Fruit fly (Drosophila melanogaster) whole organism, embryonic: ENCODE measurements around the gene Wdfy2.

ENCODE experiments used
- Antp ChIP-seq: fragments of 200-800 bp; sonication (Bioruptor generic); optimal IDR thresholded peaks from 3 replicates; lab custom pipeline; 2016; ENCODE audit warnings: missing biosample characterization, missing genetic modification characterization
- BEAF-32 ChIP-seq: fragments of 200-800 bp; sonication (Bioruptor generic); optimal IDR thresholded peaks from 3 replicates; lab custom pipeline; 2017; ENCODE audit warnings: missing biosample characterization, missing genetic modification characterization, mild to moderate bottlenecking, moderate library complexity, missing genetic modification reagents
- CG10267 ChIP-seq: fragments of 200-800 bp; sonication (Bioruptor generic); optimal IDR thresholded peaks from 2 replicates; lab custom pipeline; 2018; ENCODE audit warnings: missing biosample characterization, mild to moderate bottlenecking, missing genetic modification characterization, moderate library complexity
- CG10274 ChIP-seq: fragments of 200-800 bp; sonication (Bioruptor generic); optimal IDR thresholded peaks from 3 replicates; lab custom pipeline; 2017; ENCODE audit warnings: missing biosample characterization, mild to moderate bottlenecking, missing genetic modification characterization
- CG10321 ChIP-seq: fragments of 200-800 bp; sonication (Bioruptor generic); IDR thresholded peaks from 2 replicates; pipeline ENCODE4 v1.3.6; 2022; ENCODE audit warnings: missing biosample characterization, missing genetic modification characterization
- CG11560 ChIP-seq: fragments of 200-800 bp; sonication (Bioruptor generic); IDR thresholded peaks from 3 replicates; pipeline ENCODE4 v1.3.6; 2022; ENCODE audit warnings: missing biosample characterization, missing genetic modification characterization
- CG12391 ChIP-seq: fragments of 200-800 bp; sonication (Bioruptor generic); optimal IDR thresholded peaks from 3 replicates; lab custom pipeline; 2018; ENCODE audit warnings: missing biosample characterization, mild to moderate bottlenecking, missing genetic modification characterization, moderate library complexity
- CG14710 ChIP-seq: fragments of 200-800 bp; sonication (Bioruptor generic); optimal IDR thresholded peaks from 3 replicates; lab custom pipeline; 2019; ENCODE audit warnings: missing biosample characterization, mild to moderate bottlenecking, missing genetic modification characterization, moderate library complexity
- CG16813 ChIP-seq: fragments of 200-800 bp; sonication (Bioruptor generic); IDR thresholded peaks from 3 replicates; pipeline ENCODE4 v1.3.6; 2022; ENCODE audit warnings: missing biosample characterization, missing genetic modification characterization; ENCODE audit not compliant: partially characterized antibody
- CG17361 ChIP-seq: fragments of 200-800 bp; sonication (Bioruptor generic); IDR thresholded peaks from 3 replicates; pipeline ENCODE4 v1.3.6; 2022; ENCODE audit warnings: missing biosample characterization, missing genetic modification characterization
- CG2712 ChIP-seq: fragments of 200-800 bp; optimal IDR thresholded peaks from 3 replicates; lab custom pipeline; 2019; ENCODE audit warnings: missing biosample characterization, mild to moderate bottlenecking, missing genetic modification characterization, moderate library complexity
- CG31224 ChIP-seq: fragments of 200-800 bp; sonication (Bioruptor generic); IDR thresholded peaks from 2 replicates; pipeline ENCODE4 v1.3.6; 2022; ENCODE audit warnings: missing biosample characterization, missing genetic modification characterization
- CG31441 ChIP-seq: fragments of 200-800 bp; sonication (Bioruptor generic); IDR thresholded peaks from 2 replicates; pipeline ENCODE4 v1.3.6; 2022; ENCODE audit warnings: missing biosample characterization, missing genetic modification characterization
- CG33557 ChIP-seq: fragments of 200-800 bp; sonication (Bioruptor generic); optimal IDR thresholded peaks from 2 replicates; lab custom pipeline; 2019; ENCODE audit warnings: missing biosample characterization, mild to moderate bottlenecking, missing genetic modification characterization, moderate library complexity
- CG3407 ChIP-seq: fragments of 200-800 bp; sonication (Bioruptor generic); optimal IDR thresholded peaks from 2 replicates; lab custom pipeline; 2018; ENCODE audit warnings: missing biosample characterization, mild to moderate bottlenecking, missing genetic modification characterization
- CG34422 ChIP-seq: fragments of 200-800 bp; sonication (Bioruptor generic); IDR thresholded peaks from 3 replicates; pipeline ENCODE4 v1.3.6; 2022; ENCODE audit warnings: missing biosample characterization, missing genetic modification characterization
- CG3847 ChIP-seq: fragments of 200-800 bp; sonication (Bioruptor generic); IDR thresholded peaks from 2 replicates; pipeline ENCODE4 v1.3.6; 2022; ENCODE audit warnings: missing biosample characterization, missing genetic modification characterization
- CG3995 ChIP-seq: fragments of 200-800 bp; sonication (Bioruptor generic); optimal IDR thresholded peaks from 3 replicates; lab custom pipeline; 2016; ENCODE audit warnings: missing biosample characterization, missing genetic modification characterization
- CG6689 ChIP-seq: fragments of 200-800 bp; sonication (Bioruptor generic); IDR thresholded peaks from 2 replicates; pipeline ENCODE4 v1.3.6; 2022; ENCODE audit warnings: missing biosample characterization, missing genetic modification characterization
- CG8290 ChIP-seq, 3 experiments: fragments of 200-800 bp; sonication (Bioruptor generic); optimal IDR thresholded peaks; 2 replicates each; lab custom pipeline; 2016 to 2019; ENCODE audit warnings: missing biosample characterization in 3 of 3, missing genetic modification characterization in 3 of 3, mild to moderate bottlenecking in 2 of 3, moderate library complexity in 1 of 3
- CrebB ChIP-seq: fragments of 200-800 bp; sonication (Bioruptor generic); optimal IDR thresholded peaks from 3 replicates; lab custom pipeline; 2018; ENCODE audit warnings: missing biosample characterization, mild to moderate bottlenecking, missing genetic modification characterization
- Doc3 ChIP-seq: fragments of 200-800 bp; sonication (Bioruptor generic); IDR thresholded peaks from 3 replicates; pipeline ENCODE4 v1.3.6; 2022; ENCODE audit warnings: missing biosample characterization, missing genetic modification characterization; ENCODE audit not compliant: partially characterized antibody
- Dp ChIP-seq: fragments of 200-800 bp; sonication (Bioruptor generic); optimal IDR thresholded peaks from 2 replicates; lab custom pipeline; 2018; ENCODE audit warnings: missing biosample characterization, mild to moderate bottlenecking, missing genetic modification characterization, moderate library complexity
- Dref ChIP-seq: fragments of 200-800 bp; sonication (Bioruptor generic); IDR thresholded peaks from 2 replicates; pipeline ENCODE4 v1.3.6; 2022; ENCODE audit warnings: missing biosample characterization, missing genetic modification characterization
- Gug ChIP-seq: fragments of 200-800 bp; sonication (Bioruptor generic); IDR thresholded peaks from 4 replicates; pipeline ENCODE4 v1.3.6; 2022; ENCODE audit warnings: missing biosample characterization, missing genetic modification characterization
- Hr3 ChIP-seq: fragments of 200-800 bp; sonication (Bioruptor generic); optimal IDR thresholded peaks from 3 replicates; lab custom pipeline; 2016; ENCODE audit warnings: missing biosample characterization, missing genetic modification characterization
- Sry-β ChIP-seq: fragments of 200-800 bp; sonication (Bioruptor generic); optimal IDR thresholded peaks from 2 replicates; lab custom pipeline; 2018; ENCODE audit warnings: missing biosample characterization, mild to moderate bottlenecking, missing genetic modification characterization, moderate library complexity
- Sry-δ ChIP-seq: fragments of 200-800 bp; sonication (Bioruptor generic); optimal IDR thresholded peaks from 2 replicates; lab custom pipeline; 2016; ENCODE audit warnings: missing biosample characterization, missing genetic modification characterization
- TFAM ChIP-seq: fragments of 200-800 bp; sonication (Bioruptor generic); optimal IDR thresholded peaks from 2 replicates; lab custom pipeline; 2017; ENCODE audit warnings: missing biosample characterization, missing genetic modification characterization, inconsistent platforms
- Xbp1 ChIP-seq: fragments of 200-800 bp; sonication (Bioruptor generic); optimal IDR thresholded peaks from 3 replicates; lab custom pipeline; 2016; ENCODE audit warnings: missing biosample characterization, mild to moderate bottlenecking, missing genetic modification characterization
- bowl ChIP-seq: fragments of 200-800 bp; sonication (Bioruptor generic); IDR thresholded peaks from 2 replicates; pipeline ENCODE4 v1.3.6; 2022; ENCODE audit warnings: missing biosample characterization, missing genetic modification characterization
- corto ChIP-seq: fragments of 200-800 bp; sonication (Bioruptor generic); optimal IDR thresholded peaks from 2 replicates; lab custom pipeline; 2016; ENCODE audit warnings: missing biosample characterization, mild to moderate bottlenecking, missing genetic modification characterization, moderate library complexity
- crc ChIP-seq: fragments of 200-800 bp; sonication (Bioruptor generic); optimal IDR thresholded peaks from 2 replicates; lab custom pipeline; 2016; ENCODE audit warnings: missing biosample characterization, missing genetic modification characterization
- dmrt11E ChIP-seq: fragments of 200-800 bp; sonication (Bioruptor generic); optimal IDR thresholded peaks from 3 replicates; lab custom pipeline; 2018; ENCODE audit warnings: missing biosample characterization, mild to moderate bottlenecking, missing genetic modification characterization, moderate library complexity
- gro ChIP-seq: fragments of 200-800 bp; sonication (Bioruptor generic); optimal IDR thresholded peaks from 2 replicates; lab custom pipeline; 2016; ENCODE audit warnings: missing biosample characterization, missing genetic modification characterization
- lbe ChIP-seq: fragments of 200-800 bp; sonication (Bioruptor generic); optimal IDR thresholded peaks from 2 replicates; lab custom pipeline; 2016; ENCODE audit warnings: missing biosample characterization, mild to moderate bottlenecking, missing genetic modification characterization
- lilli ChIP-seq: fragments of 200-800 bp; sonication (Bioruptor generic); optimal IDR thresholded peaks from 3 replicates; lab custom pipeline; 2016; ENCODE audit warnings: missing biosample characterization, missing genetic modification characterization
- nom ChIP-seq: fragments of 200-800 bp; sonication (Bioruptor generic); optimal IDR thresholded peaks from 2 replicates; lab custom pipeline; 2017; ENCODE audit warnings: missing biosample characterization, missing genetic modification characterization, mild to moderate bottlenecking, moderate library complexity, missing genetic modification reagents
- phol ChIP-seq: fragments of 200-800 bp; sonication (Bioruptor generic); optimal IDR thresholded peaks from 3 replicates; lab custom pipeline; 2018; ENCODE audit warnings: missing biosample characterization, mild to moderate bottlenecking, missing genetic modification characterization, moderate library complexity
- pzg ChIP-seq: fragments of 200-800 bp; sonication (Bioruptor generic); optimal IDR thresholded peaks from 3 replicates; lab custom pipeline; 2018; ENCODE audit warnings: missing biosample characterization, mild to moderate bottlenecking, missing genetic modification characterization, moderate library complexity
- slbo ChIP-seq: fragments of 200-800 bp; sonication (Bioruptor generic); IDR thresholded peaks from 2 replicates; pipeline ENCODE4 v1.3.6; 2022; ENCODE audit warnings: missing biosample characterization, missing genetic modification characterization
- ssp ChIP-seq: fragments of 200-800 bp; sonication (Bioruptor generic); IDR thresholded peaks from 2 replicates; pipeline ENCODE4 v1.3.6; 2022; ENCODE audit warnings: missing biosample characterization, missing genetic modification characterization
- stwl ChIP-seq: fragments of 200-800 bp; sonication (Bioruptor generic); optimal IDR thresholded peaks from 3 replicates; lab custom pipeline; 2018; ENCODE audit warnings: missing biosample characterization, mild to moderate bottlenecking, missing genetic modification characterization, moderate library complexity
- trh ChIP-seq: fragments of 200-800 bp; sonication (Bioruptor generic); optimal IDR thresholded peaks from 2 replicates; lab custom pipeline; 2016; ENCODE audit warnings: missing biosample characterization, missing genetic modification characterization
- unc-4 ChIP-seq: fragments of 200-800 bp; sonication (Bioruptor generic); IDR thresholded peaks from 2 replicates; pipeline ENCODE4 v1.3.6; 2022; ENCODE audit warnings: missing biosample characterization, missing genetic modification characterization; ENCODE audit not compliant: partially characterized antibody
- vvl ChIP-seq: fragments of 200-800 bp; sonication (Bioruptor generic); IDR thresholded peaks from 2 replicates; pipeline ENCODE4 v1.3.6; 2022; ENCODE audit warnings: missing biosample characterization, missing genetic modification characterization
- z ChIP-seq: fragments of 200-800 bp; sonication (Bioruptor generic); IDR thresholded peaks from 3 replicates; pipeline ENCODE4 v1.3.6; 2022; ENCODE audit warnings: missing biosample characterization, missing genetic modification characterization

Wdfy2 gene

DNA sequence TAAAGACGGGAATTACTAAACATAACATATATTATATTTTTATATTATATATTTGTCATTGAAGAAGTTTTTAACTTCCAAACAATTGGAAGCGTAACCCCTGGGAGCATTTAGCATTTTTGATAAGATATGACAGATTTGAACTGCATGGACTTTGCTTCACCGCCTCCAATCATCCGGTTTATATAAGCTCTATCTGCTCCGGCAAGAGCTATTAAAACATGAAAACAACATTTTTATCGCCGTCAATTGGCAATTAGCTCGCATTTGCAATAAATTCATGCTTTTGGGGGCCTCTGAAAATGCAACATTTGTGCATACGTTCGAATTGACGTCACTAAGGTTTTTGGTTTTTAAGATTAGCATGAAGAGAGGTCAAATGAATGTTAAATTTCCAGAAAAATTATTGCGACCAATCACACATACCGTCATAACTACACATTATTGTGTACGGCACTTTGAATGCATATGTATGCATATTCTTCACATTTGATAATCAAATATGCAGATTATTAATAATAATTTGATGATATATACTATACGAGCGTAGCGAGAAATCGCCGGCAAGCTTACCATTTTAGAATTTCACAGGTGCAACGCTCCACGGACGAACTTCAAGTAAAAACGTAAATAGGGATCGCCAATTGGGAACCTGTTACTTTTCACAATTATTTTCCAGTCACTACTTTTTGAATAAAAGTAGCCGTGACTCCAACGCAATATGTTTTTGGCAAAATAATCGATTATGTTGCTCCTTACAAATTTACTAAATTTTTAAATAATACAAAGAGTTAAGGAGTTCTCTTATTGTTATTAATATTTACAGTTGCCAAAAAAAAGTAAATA, 27.2 kb upstream of the Wdfy2 start, which contains the start of gene Mdh1 (continued):
- TF ChIP-seq Gug (GFP tag; lab: Robert Waterston, UW) (no peak), CG10267 (tag; lab: Kevin White, UChicago) (no peak), slbo (GFP tag; lab: Robert Waterston, UW) (no peak)

DNA sequence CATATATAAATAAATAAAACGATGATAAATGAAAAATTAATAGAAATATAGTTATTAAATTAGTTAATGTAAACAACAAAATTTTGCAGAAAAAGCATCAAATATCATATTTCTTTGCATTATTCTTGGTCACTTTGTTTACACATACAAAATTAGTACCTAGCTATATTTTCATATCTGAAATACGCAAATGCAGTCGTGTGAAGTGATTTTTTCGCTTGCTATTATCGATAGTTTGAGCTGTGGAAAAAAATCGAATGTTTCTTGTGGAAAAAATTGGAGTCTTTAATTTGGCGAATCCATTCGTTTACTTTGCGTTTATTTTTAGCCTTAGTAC, 26.6 kb upstream of the Wdfy2 start, which contains the start of gene Cnot4:
Gene Cnot4 (plus strand): TSS at position 229 of the 337 bp plus-strand sequence.
- TF ChIP-seq CG17361 (peak; percentile 47; the same call in 1 of the 3 replicates), CG8290 (GFP tag; optimal IDR thresholded peaks at IDR 0.05; lab: Kevin White, UChicago) (peak; percentile 10), CG8290 (tag; optimal IDR thresholded peaks at IDR 0.05; lab: Kevin White, UChicago) (no peak), CG33557 (GFP tag; lab: Kevin White, UChicago) (no peak), CG10274 (no peak), stwl (tag; lab: Kevin White, UChicago) (no peak), trh (GFP tag; lab: Kevin White, UChicago) (no peak), CrebB (tag; lab: Kevin White, UChicago) (no peak), pzg (GFP tag; lab: Kevin White, UChicago) (peak; percentile 31), CG3847 (GFP tag; lab: Robert Waterston, UW) (no peak), Sry-δ (GFP tag; lab: Kevin White, UChicago) (peak; percentile 61), vvl (GFP tag; lab: Robert Waterston, UW) (peak; percentile 14; the same call in 1 of the 2 replicates), unc-4 (0 out of 2 replicates have a peak, but pooled peaks have one; percentile 25), gro (GFP tag; lab: Kevin White, UChicago) (no peak), lbe (no peak), CG11560 (tag; lab: Robert Waterston, UW) (peak; percentile 97), lilli (GFP tag; lab: Kevin White, UChicago) (no peak), Hr3 (peak; percentile 25), Dref (peak; percentile 71), CG34422 (GFP tag; lab: Robert Waterston, UW) (0 out of 3 replicates have a peak, but pooled peaks have one; percentile 11), dmrt11E (tag; lab: Kevin White, UChicago) (peak; percentile 36), CG16813 (GFP tag; lab: Robert Waterston, UW) (peak; percentile 46; the same call in 1 of the 3 replicates), CG31441 (peak; percentile 89; the same call in 1 of the 2 replicates), Xbp1 (GFP tag; lab: Kevin White, UChicago) (no peak), CG2712 (tag; lab: Kevin White, UChicago) (peak; percentile 36), Dp (GFP tag; lab: Kevin White, UChicago) (peak; percentile 1), CG12391 (tag; lab: Kevin White, UChicago) (peak; percentile 33), ssp (GFP tag; lab: Robert Waterston, UW) (no peak), Antp (GFP tag; lab: Kevin White, UChicago) (no peak), Doc3 (GFP tag; lab: Robert Waterston, UW) (peak; percentile 38; the same call in 1 of the 3 replicates), CG14710 (tag; lab: Kevin White, UChicago) (peak; percentile 63), TFAM (GFP tag; lab: Kevin White, UChicago) (no peak), corto (GFP tag; lab: Kevin White, UChicago) (no peak), z (GFP tag; lab: Robert Waterston, UW) (no peak), CG6689 (GFP tag; lab: Robert Waterston, UW) (no peak), CG10321 (no peak), crc (GFP tag; lab: Kevin White, UChicago) (no peak), Sry-β (GFP tag; lab: Kevin White, UChicago) (peak; percentile 78), phol (tag; lab: Kevin White, UChicago) (peak; percentile 23), CG3407 (GFP tag; lab: Kevin White, UChicago) (no peak), bowl (GFP tag; lab: Robert Waterston, UW) (no peak), CG31224 (GFP tag; lab: Robert Waterston, UW) (no peak), BEAF-32 (GFP tag; lab: Kevin White, UChicago) (peak; percentile 69), CG3995 (GFP tag; lab: Kevin White, UChicago) (peak; percentile 96), nom (GFP tag; lab: Kevin White, UChicago) (no peak)
